Worm (Caenorhabditis elegans) whole organism, L4 larva: ENCODE measurements around the gene T15B7.15.
A peak's percentile ranks its signal among the peaks of the same experiment; 100 is the strongest.

Experiments
- F26F4.8 ChIP-seq: fragments of 200-800 bp; sonication (Bioruptor generic); conservative IDR thresholded peaks from 2 replicates; pipeline ENCODE4 v1.3.6; 2022; ENCODE audit warnings: missing genetic modification characterization, missing compliant biosample characterization
- R02D3.7 ChIP-seq: fragments of 150-350 bp; sonication (generic microtip); optimal IDR thresholded peaks from 3 replicates; lab custom pipeline; 2014; ENCODE audit warnings: missing biosample characterization, missing genetic modification characterization
- T26A8.4 ChIP-seq: fragments of 200-800 bp; sonication (Bioruptor generic); IDR thresholded peaks from 2 replicates; pipeline ENCODE4 v1.3.6; 2022; ENCODE audit warnings: missing genetic modification characterization, missing compliant biosample characterization
- aha-1 ChIP-seq: fragments of 150-350 bp; peaks from one replicate; lab custom pipeline; 2014; ENCODE audit warnings: missing biosample characterization, missing genetic modification characterization
- attf-4 ChIP-seq: sonication (generic microtip); optimal IDR thresholded peaks from 3 replicates; lab custom pipeline; 2017; ENCODE audit warnings: missing biosample characterization, missing genetic modification characterization
- ceh-44 ChIP-seq: fragments of 200-800 bp; sonication (Bioruptor generic); IDR thresholded peaks from 2 replicates; pipeline ENCODE4 v1.3.6; 2022; ENCODE audit warnings: missing genetic modification reagents, missing genetic modification characterization, missing compliant biosample characterization
- ceh-82 ChIP-seq: sonication (generic microtip); optimal IDR thresholded peaks from 2 replicates; lab custom pipeline; 2017; ENCODE audit warnings: missing biosample characterization, missing genetic modification characterization
- ces-1 ChIP-seq: fragments of 150-350 bp; sonication (generic microtip); optimal IDR thresholded peaks from 4 replicates; lab custom pipeline; 2014; ENCODE audit warnings: missing biosample characterization, missing genetic modification reagents, missing genetic modification characterization
- ctbp-1 ChIP-seq: fragments of 200-800 bp; sonication (Bioruptor generic); IDR thresholded peaks from 2 replicates; pipeline ENCODE4 v1.3.6; 2022; ENCODE audit warnings: missing genetic modification reagents, missing genetic modification characterization, missing compliant biosample characterization
- daf-8 ChIP-seq: fragments of 200-800 bp; sonication (Bioruptor generic); IDR thresholded peaks from 2 replicates; pipeline ENCODE4 v1.3.6; 2022; ENCODE audit warnings: missing genetic modification characterization, missing compliant biosample characterization
- dpl-1 ChIP-seq: fragments of 150-350 bp; optimal IDR thresholded peaks from 2 replicates; lab custom pipeline; 2014; ENCODE audit warnings: missing biosample characterization, missing genetic modification reagents, missing genetic modification characterization
- dve-1 ChIP-seq: sonication (generic microtip); optimal IDR thresholded peaks from 2 replicates; lab custom pipeline; 2017; ENCODE audit warnings: antibody characterized with exemption, mild to moderate bottlenecking, missing genetic modification characterization, missing compliant biosample characterization; ENCODE audit not compliant: insufficient read depth
- egl-43 ChIP-seq: fragments of 200-800 bp; sonication (Bioruptor generic); IDR thresholded peaks from 2 replicates; pipeline ENCODE4 v1.3.6; 2022; ENCODE audit warnings: missing genetic modification reagents, missing genetic modification characterization, missing compliant biosample characterization
- fkh-10 ChIP-seq: fragments of 150-350 bp; optimal IDR thresholded peaks from 2 replicates; lab custom pipeline; 2014; ENCODE audit warnings: missing biosample characterization, missing genetic modification reagents, missing genetic modification characterization
- hlh-11 ChIP-seq: fragments of 200-800 bp; sonication (Bioruptor generic); optimal IDR thresholded peaks from 2 replicates; lab custom pipeline; 2018; ENCODE audit warnings: mild to moderate bottlenecking, missing genetic modification characterization, missing compliant biosample characterization
- hlh-30 ChIP-seq: sonication (generic microtip); optimal IDR thresholded peaks from 2 replicates; lab custom pipeline; 2017; ENCODE audit warnings: antibody characterized with exemption, mild to moderate bottlenecking, missing genetic modification characterization, missing compliant biosample characterization; ENCODE audit not compliant: insufficient read depth
- hmg-1.1 ChIP-seq: fragments of 200-800 bp; sonication (Bioruptor generic); IDR thresholded peaks from 2 replicates; pipeline ENCODE4 v1.3.6; 2022; ENCODE audit warnings: missing genetic modification reagents, missing genetic modification characterization, missing compliant biosample characterization
- lim-7 ChIP-seq: fragments of 200-800 bp; sonication (Bioruptor generic); IDR thresholded peaks from 2 replicates; pipeline ENCODE4 v1.3.6; 2022; ENCODE audit warnings: missing genetic modification characterization, missing compliant biosample characterization
- lin-15B ChIP-seq: fragments of 150-350 bp; sonication (generic microtip); optimal IDR thresholded peaks from 3 replicates; lab custom pipeline; 2014; ENCODE audit warnings: missing biosample characterization, missing genetic modification characterization
- lin-38 ChIP-seq: fragments of 200-800 bp; sonication (Bioruptor generic); IDR thresholded peaks from 2 replicates; pipeline ENCODE4 v1.3.6; 2022; ENCODE audit warnings: missing genetic modification reagents, missing genetic modification characterization, missing compliant biosample characterization
- lsy-2 ChIP-seq, 2 experiments: fragments of 150-350 bp in 1 of 2; sonication (generic microtip) in 1 of 2; optimal IDR thresholded peaks; 2 replicates each; lab custom pipeline; 2014 to 2017; ENCODE audit warnings: missing biosample characterization in 2 of 2, missing genetic modification characterization in 2 of 2
- mdl-1 ChIP-seq, 2 experiments: fragments of 150-350 bp in 1 of 2; sonication (generic microtip) in 1 of 2; optimal IDR thresholded peaks; 2 replicates each; lab custom pipeline; 2014 to 2017; ENCODE audit warnings: missing biosample characterization in 2 of 2, missing genetic modification characterization in 2 of 2
- mep-1 ChIP-seq: fragments of 150-350 bp; sonication (generic microtip); optimal IDR thresholded peaks from 3 replicates; lab custom pipeline; 2014; ENCODE audit warnings: missing biosample characterization, missing genetic modification characterization
- mes-2 ChIP-seq: sonication (generic microtip); optimal IDR thresholded peaks from 2 replicates; lab custom pipeline; 2016; ENCODE audit warnings: missing genotype, mild to moderate bottlenecking, missing genetic modification characterization, missing compliant biosample characterization; ENCODE audit not compliant: poor library complexity, severe bottlenecking
- mxl-3 ChIP-seq: fragments of 200-800 bp; sonication (Bioruptor generic); optimal IDR thresholded peaks from 2 replicates; lab custom pipeline; 2018; ENCODE audit warnings: mild to moderate bottlenecking, missing genetic modification characterization, missing compliant biosample characterization
- nhr-11 ChIP-seq: fragments of 150-350 bp; optimal IDR thresholded peaks from 2 replicates; lab custom pipeline; 2014; ENCODE audit warnings: missing biosample characterization, missing genetic modification characterization
- nhr-28 ChIP-seq: fragments of 150-350 bp; optimal IDR thresholded peaks from 2 replicates; lab custom pipeline; 2014; ENCODE audit warnings: missing biosample characterization, missing genetic modification characterization
- nhr-41 ChIP-seq: fragments of 200-800 bp; sonication (Bioruptor generic); IDR thresholded peaks from 2 replicates; pipeline ENCODE4 v1.3.6; 2022; ENCODE audit warnings: missing genetic modification reagents, missing genetic modification characterization, missing compliant biosample characterization
- nhr-48 ChIP-seq: sonication (generic microtip); optimal IDR thresholded peaks from 2 replicates; lab custom pipeline; 2016; ENCODE audit warnings: mild to moderate bottlenecking, missing genetic modification characterization, missing compliant biosample characterization
- nhr-6 ChIP-seq: fragments of 150-350 bp; optimal IDR thresholded peaks from 2 replicates; lab custom pipeline; 2014; ENCODE audit warnings: missing biosample characterization, missing genetic modification characterization
- nhr-76 ChIP-seq: fragments of 150-350 bp; optimal IDR thresholded peaks from 2 replicates; lab custom pipeline; 2014; ENCODE audit warnings: missing biosample characterization, missing genetic modification characterization
- php-3 ChIP-seq: fragments of 200-800 bp; sonication (Bioruptor generic); IDR thresholded peaks from 2 replicates; pipeline ENCODE4 v1.3.6; 2022; ENCODE audit warnings: missing genetic modification reagents, missing genetic modification characterization, missing compliant biosample characterization
- rbr-2 ChIP-seq: sonication (generic microtip); optimal IDR thresholded peaks from 2 replicates; lab custom pipeline; 2016; ENCODE audit warnings: missing genotype, missing genetic modification characterization, missing compliant biosample characterization
- saeg-2 ChIP-seq: fragments of 200-800 bp; sonication (Bioruptor generic); IDR thresholded peaks from 2 replicates; pipeline ENCODE4 v1.3.6; 2022; ENCODE audit warnings: missing genetic modification reagents, missing genetic modification characterization, missing compliant biosample characterization
- skn-1 ChIP-seq: fragments of 150-350 bp; optimal IDR thresholded peaks from 2 replicates; lab custom pipeline; 2014; ENCODE audit warnings: missing biosample characterization, missing genetic modification characterization
- spr-1 ChIP-seq: sonication (generic microtip); optimal IDR thresholded peaks from 2 replicates; lab custom pipeline; 2016; ENCODE audit warnings: mild to moderate bottlenecking, missing genetic modification characterization, missing compliant biosample characterization
- zag-1 ChIP-seq: fragments of 150-350 bp; optimal IDR thresholded peaks from 2 replicates; lab custom pipeline; 2014; ENCODE audit warnings: missing biosample characterization, missing genetic modification characterization
- ztf-7 ChIP-seq: fragments of 150-350 bp; optimal IDR thresholded peaks from 2 replicates; lab custom pipeline; 2014; ENCODE audit warnings: missing biosample characterization, missing genetic modification characterization

The T15B7.15 gene

DNA sequence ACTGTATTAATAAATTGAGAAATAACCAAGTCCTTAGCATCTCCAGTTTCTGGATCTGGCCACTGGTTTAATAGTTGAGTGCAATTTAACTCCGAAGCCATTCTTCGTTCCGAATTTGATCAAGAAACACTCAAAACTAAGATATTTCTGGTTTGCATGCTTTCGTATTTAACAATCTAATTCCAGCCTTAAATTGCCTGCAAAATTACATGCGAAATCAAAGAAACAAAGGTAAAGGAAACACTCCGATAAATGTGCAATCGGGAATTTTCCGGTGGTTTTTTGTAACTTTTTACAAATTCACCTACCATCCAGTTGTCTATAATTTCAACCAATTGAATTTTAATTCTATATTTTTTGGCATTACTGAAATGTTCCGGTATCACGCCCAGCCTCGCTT is 36.6 kb downstream of the T15B7.15 start, which contains the start of gene dmsr-10:
Gene dmsr-10 (minus strand): TSS at position 101 of the 400 bp plus-strand sequence.
- TF ChIP-seq T26A8.4 (no peak), ceh-44 (GFP tag; lab: Robert Waterston, UW) (no peak), ztf-7 (tag; lab: Kevin White, UChicago) (no peak), R02D3.7 (tag; lab: Kevin White, UChicago) (no peak), aha-1 (peak; percentile 3)

ce11 chrV:6799564-6799963 is 38.9 kb downstream of the T15B7.15 start, which contains the start of gene dmsr-9:
dmsr-9 (minus strand) TSS chrV:6799664.
- TF ChIP-seq nhr-6 (tag; lab: Kevin White, UChicago) (no peak), egl-43 (no peak), fkh-10 (GFP tag; lab: Kevin White, UChicago) (no peak), ctbp-1 (no peak), daf-8 (GFP tag; lab: Robert Waterston, UW) (no peak)
- TF ChIP-seq, all 104 proteins: peak for 0

DNA sequence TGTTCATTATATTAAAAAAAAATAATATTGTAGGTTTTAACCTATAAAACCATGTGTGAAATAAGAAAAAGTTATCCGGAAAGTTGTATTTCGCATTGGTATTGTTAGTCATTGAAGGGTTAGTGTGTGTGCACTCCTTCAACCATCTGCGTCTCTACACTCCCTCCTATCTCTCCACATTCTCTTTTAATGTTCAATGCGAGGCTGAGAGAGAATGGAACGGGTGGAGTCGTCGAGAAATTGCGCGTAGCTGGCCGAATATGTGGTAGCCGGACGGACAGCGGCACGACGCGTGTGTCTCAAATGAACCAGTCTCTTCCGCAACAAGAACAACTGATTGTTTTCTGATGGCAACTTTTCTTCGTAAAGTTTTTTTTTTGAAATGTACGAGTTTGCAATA is 41.6 kb downstream of the T15B7.15 start:
- no peak for TF ChIP-seq skn-1 (tag; lab: Kevin White, UChicago)
- TF ChIP-seq rbr-2 (tag; lab: Kevin White, UChicago): peak; percentile 25
- peak; percentile 70 for TF ChIP-seq mxl-3 (GFP tag; lab: Kevin White, UChicago)
- TF ChIP-seq mdl-1 (tag; optimal IDR thresholded peaks at IDR 0.05; lab: Kevin White, UChicago): peak in 1 of 2 experiments; percentile 50
- TF ChIP-seq hlh-30 (tag; lab: Kevin White, UChicago): peak; percentile 0
- TF ChIP-seq dpl-1 (GFP tag; lab: Kevin White, UChicago): peak; percentile 36
- TF ChIP-seq ces-1: no peak
- TF ChIP-seq mep-1 (tag; lab: Kevin White, UChicago): peak; percentile 56
- peak; percentile 24 for TF ChIP-seq dve-1 (tag; lab: Kevin White, UChicago)
- TF ChIP-seq hmg-1.1 (GFP tag; lab: Robert Waterston, UW): peak; percentile 66
- TF ChIP-seq nhr-11 (tag; lab: Kevin White, UChicago): peak; percentile 18
- peak; percentile 38 for TF ChIP-seq nhr-28 (tag; lab: Kevin White, UChicago)
- no peak for TF ChIP-seq hlh-11 (tag; lab: Kevin White, UChicago)

ce11 chrV:6796264-6796663 is 42.2 kb downstream of the T15B7.15 start:
- no peak for TF ChIP-seq lin-15B (tag; lab: Kevin White, UChicago)
- TF ChIP-seq attf-4 (tag; lab: Kevin White, UChicago): no peak
- no peak for TF ChIP-seq mes-2 (tag; lab: Kevin White, UChicago)
- no peak for TF ChIP-seq nhr-48 (tag; lab: Kevin White, UChicago)
- TF ChIP-seq R02D3.7 (tag; lab: Kevin White, UChicago): no peak
- TF ChIP-seq nhr-41: no peak
- TF ChIP-seq spr-1 (tag; lab: Kevin White, UChicago): no peak
- TF ChIP-seq nhr-76 (tag; lab: Kevin White, UChicago): no peak
- no peak for TF ChIP-seq zag-1 (tag; lab: Kevin White, UChicago)
- TF ChIP-seq lsy-2 (tag; optimal IDR thresholded peaks at IDR 0.05; lab: Kevin White, UChicago): no peak
- no peak for TF ChIP-seq mep-1 (tag; lab: Kevin White, UChicago)
- no peak for TF ChIP-seq php-3 (GFP tag; lab: Robert Waterston, UW)
- no peak for TF ChIP-seq saeg-2 (GFP tag; lab: Robert Waterston, UW)
- TF ChIP-seq F26F4.8 (GFP tag; lab: Robert Waterston, UW): no peak
- no peak for TF ChIP-seq ceh-82 (tag; lab: Kevin White, UChicago)
- TF ChIP-seq lim-7 (GFP tag; lab: Robert Waterston, UW): no peak
- no peak for TF ChIP-seq ztf-7 (tag; lab: Kevin White, UChicago)
- TF ChIP-seq lin-38 (GFP tag; lab: Robert Waterston, UW): no peak
- no peak for TF ChIP-seq daf-8 (GFP tag; lab: Robert Waterston, UW)
